Fruit fly (Drosophila melanogaster) whole organism, embryonic: ENCODE measurements around the gene ver.
A peak's percentile ranks its signal among the peaks of the same experiment; 100 is the strongest.

Experiments
- Asciz ChIP-seq: fragments of 200-800 bp; sonication (Bioruptor generic); optimal IDR thresholded peaks from 2 replicates; lab custom pipeline; 2017; ENCODE audit warnings: missing biosample characterization, mild to moderate bottlenecking, missing genetic modification characterization, missing genetic modification reagents
- CG1024 ChIP-seq: fragments of 200-800 bp; sonication (Bioruptor generic); IDR thresholded peaks from 2 replicates; pipeline ENCODE4 v1.3.6; 2022; ENCODE audit warnings: missing biosample characterization, missing genetic modification characterization
- CG10431 ChIP-seq: fragments of 200-800 bp; sonication (Bioruptor generic); optimal IDR thresholded peaks from 3 replicates; lab custom pipeline; 2018; ENCODE audit warnings: missing biosample characterization, mild to moderate bottlenecking, missing genetic modification characterization
- CG10654 ChIP-seq: fragments of 200-800 bp; sonication (Bioruptor generic); optimal IDR thresholded peaks from 2 replicates; lab custom pipeline; 2016; ENCODE audit warnings: missing biosample characterization, missing genetic modification characterization
- CG10979 ChIP-seq: fragments of 200-800 bp; sonication (Bioruptor generic); optimal IDR thresholded peaks from 2 replicates; lab custom pipeline; 2018; ENCODE audit warnings: missing biosample characterization, mild to moderate bottlenecking, missing genetic modification characterization, moderate library complexity
- CG11695 ChIP-seq: fragments of 200-800 bp; sonication (Bioruptor generic); IDR thresholded peaks from 3 replicates; pipeline ENCODE4 v1.3.6; 2022; ENCODE audit warnings: missing biosample characterization, missing genetic modification characterization
- CG12071 ChIP-seq: fragments of 200-800 bp; sonication (Bioruptor generic); optimal IDR thresholded peaks from 3 replicates; lab custom pipeline; 2018; ENCODE audit warnings: missing biosample characterization, mild to moderate bottlenecking, missing genetic modification characterization
- CG12155 ChIP-seq: fragments of 200-800 bp; sonication (Bioruptor generic); optimal IDR thresholded peaks from 3 replicates; lab custom pipeline; 2016; ENCODE audit warnings: missing biosample characterization, missing genetic modification characterization
- CG13123 ChIP-seq: fragments of 200-800 bp; sonication (Bioruptor generic); optimal IDR thresholded peaks from 2 replicates; lab custom pipeline; 2016; ENCODE audit warnings: missing biosample characterization, missing genetic modification characterization
- CG16813 ChIP-seq: fragments of 200-800 bp; sonication (Bioruptor generic); IDR thresholded peaks from 3 replicates; pipeline ENCODE4 v1.3.6; 2022; ENCODE audit warnings: missing biosample characterization, missing genetic modification characterization; ENCODE audit not compliant: partially characterized antibody
- CG17912 ChIP-seq: fragments of 200-800 bp; sonication (Bioruptor generic); optimal IDR thresholded peaks from 2 replicates; lab custom pipeline; 2018; ENCODE audit warnings: missing biosample characterization, mild to moderate bottlenecking, missing genetic modification characterization
- CG18262 ChIP-seq: fragments of 200-800 bp; optimal IDR thresholded peaks from 3 replicates; lab custom pipeline; 2019; ENCODE audit warnings: missing biosample characterization, mild to moderate bottlenecking, missing genetic modification characterization, moderate library complexity
- CG2129 ChIP-seq: fragments of 200-800 bp; sonication (Bioruptor generic); IDR thresholded peaks from 2 replicates; pipeline ENCODE4 v1.3.6; 2022; ENCODE audit warnings: missing biosample characterization, missing genetic modification characterization; ENCODE audit not compliant: partially characterized antibody
- CG2889 ChIP-seq: fragments of 200-800 bp; sonication (Bioruptor generic); IDR thresholded peaks from 3 replicates; pipeline ENCODE4 v1.3.6; 2022; ENCODE audit warnings: missing biosample characterization, missing genetic modification characterization
- CG30020 ChIP-seq: fragments of 200-800 bp; optimal IDR thresholded peaks from 2 replicates; lab custom pipeline; 2019; ENCODE audit warnings: missing biosample characterization, mild to moderate bottlenecking, missing genetic modification characterization, moderate library complexity
- CG32532 ChIP-seq: fragments of 200-800 bp; sonication (Bioruptor generic); IDR thresholded peaks from 2 replicates; pipeline ENCODE4 v1.3.6; 2022; ENCODE audit warnings: missing biosample characterization, missing genetic modification characterization
- CG34422 ChIP-seq: fragments of 200-800 bp; sonication (Bioruptor generic); IDR thresholded peaks from 3 replicates; pipeline ENCODE4 v1.3.6; 2022; ENCODE audit warnings: missing biosample characterization, missing genetic modification characterization
- CG3847 ChIP-seq: fragments of 200-800 bp; sonication (Bioruptor generic); IDR thresholded peaks from 2 replicates; pipeline ENCODE4 v1.3.6; 2022; ENCODE audit warnings: missing biosample characterization, missing genetic modification characterization
- CG4328 ChIP-seq: fragments of 200-800 bp; sonication (Bioruptor generic); optimal IDR thresholded peaks from 3 replicates; lab custom pipeline; 2017; ENCODE audit warnings: missing biosample characterization, missing genetic modification reagents, missing genetic modification characterization
- CG43689 ChIP-seq: fragments of 200-800 bp; sonication (Bioruptor generic); IDR thresholded peaks from 2 replicates; pipeline ENCODE4 v1.3.6; 2022; ENCODE audit warnings: missing biosample characterization, missing genetic modification characterization
- CG6654 ChIP-seq: fragments of 200-800 bp; sonication (Bioruptor generic); optimal IDR thresholded peaks from 2 replicates; lab custom pipeline; 2017; ENCODE audit warnings: missing biosample characterization, mild to moderate bottlenecking, missing genetic modification characterization
- CG7372 ChIP-seq: fragments of 200-800 bp; sonication (Bioruptor generic); IDR thresholded peaks from 2 replicates; pipeline ENCODE4 v1.3.6; 2022; ENCODE audit warnings: missing biosample characterization, missing genetic modification characterization
- CG8359 ChIP-seq: fragments of 200-800 bp; sonication (Bioruptor generic); optimal IDR thresholded peaks from 2 replicates; lab custom pipeline; 2017; ENCODE audit warnings: missing biosample characterization, mild to moderate bottlenecking, missing genetic modification characterization, borderline replicate concordance
- CG9876 ChIP-seq: fragments of 200-800 bp; sonication (Bioruptor generic); optimal IDR thresholded peaks from 2 replicates; lab custom pipeline; 2016; ENCODE audit warnings: missing biosample characterization, missing genetic modification characterization
- CkIIα-i1 ChIP-seq: fragments of 200-800 bp; sonication (Bioruptor generic); IDR thresholded peaks from 2 replicates; pipeline ENCODE4 v1.3.6; 2022; ENCODE audit warnings: missing biosample characterization, missing genetic modification characterization
- Doc2 ChIP-seq: fragments of 200-800 bp; sonication (Bioruptor generic); IDR thresholded peaks from 2 replicates; pipeline ENCODE4 v1.3.6; 2022; ENCODE audit warnings: missing biosample characterization, missing genetic modification characterization
- E2f2 ChIP-seq: fragments of 200-800 bp; sonication (Bioruptor generic); IDR thresholded peaks from 2 replicates; pipeline ENCODE4 v1.3.6; 2022; ENCODE audit warnings: missing biosample characterization, missing genetic modification characterization
- Ets65A ChIP-seq: fragments of 200-800 bp; sonication (Bioruptor generic); peaks from one replicate; lab custom pipeline; 2016; ENCODE audit warnings: missing biosample characterization, missing genetic modification characterization
- Hr39 ChIP-seq: fragments of >200 bp; optimal IDR thresholded peaks from 2 replicates; lab custom pipeline; 2017
- NC2β ChIP-seq: fragments of 200-800 bp; sonication (Bioruptor generic); optimal IDR thresholded peaks from 2 replicates; lab custom pipeline; 2016; ENCODE audit warnings: missing biosample characterization, missing genetic modification characterization
- Nf-YC ChIP-seq: fragments of 200-800 bp; optimal IDR thresholded peaks from 3 replicates; lab custom pipeline; 2019; ENCODE audit warnings: missing biosample characterization, mild to moderate bottlenecking, missing genetic modification characterization, moderate library complexity
- Sin3A ChIP-seq: fragments of >200 bp; optimal IDR thresholded peaks from 2 replicates; lab custom pipeline; 2018
- Usf ChIP-seq: fragments of 200-800 bp; sonication (Bioruptor generic); optimal IDR thresholded peaks from 2 replicates; lab custom pipeline; 2017; ENCODE audit warnings: missing genotype, missing biosample characterization, missing genetic modification characterization
- YL-1 ChIP-seq: fragments of 200-800 bp; sonication (Bioruptor generic); optimal IDR thresholded peaks from 3 replicates; lab custom pipeline; 2017; ENCODE audit warnings: missing biosample characterization, mild to moderate bottlenecking, missing genetic modification characterization
- ato ChIP-seq: fragments of 200-800 bp; sonication (Bioruptor generic); IDR thresholded peaks from 2 replicates; pipeline ENCODE4 v1.3.6; 2022; ENCODE audit warnings: missing biosample characterization, missing genetic modification characterization; ENCODE audit not compliant: partially characterized antibody
- bigmax ChIP-seq: fragments of 200-800 bp; sonication (Bioruptor generic); optimal IDR thresholded peaks from 2 replicates; lab custom pipeline; 2018; ENCODE audit warnings: missing biosample characterization, mild to moderate bottlenecking, missing genetic modification characterization
- bowl ChIP-seq: fragments of 200-800 bp; sonication (Bioruptor generic); IDR thresholded peaks from 2 replicates; pipeline ENCODE4 v1.3.6; 2022; ENCODE audit warnings: missing biosample characterization, missing genetic modification characterization
- chif ChIP-seq, 2 experiments: fragments of 200-800 bp; sonication (Bioruptor generic); optimal IDR thresholded peaks; 3 replicates each; lab custom pipeline; 2016; ENCODE audit warnings: missing biosample characterization in 2 of 2, missing genetic modification characterization in 2 of 2
- esg ChIP-seq: fragments of 200-800 bp; sonication (Bioruptor generic); conservative IDR thresholded peaks from 2 replicates; pipeline ENCODE4 v1.3.6; 2022; ENCODE audit warnings: missing biosample characterization, missing genetic modification characterization
- fd3F ChIP-seq: fragments of 200-800 bp; sonication (Bioruptor generic); optimal IDR thresholded peaks from 2 replicates; lab custom pipeline; 2018; ENCODE audit warnings: missing biosample characterization, mild to moderate bottlenecking, missing genetic modification characterization, moderate library complexity
- jigr1 ChIP-seq: fragments of 200-800 bp; sonication (Bioruptor generic); IDR thresholded peaks from 3 replicates; pipeline ENCODE4 v1.3.6; 2022; ENCODE audit warnings: missing biosample characterization, missing genetic modification characterization
- kah ChIP-seq: fragments of 200-800 bp; sonication (Bioruptor generic); optimal IDR thresholded peaks from 2 replicates; lab custom pipeline; 2018; ENCODE audit warnings: missing biosample characterization, mild to moderate bottlenecking, missing genetic modification characterization
- nau ChIP-seq: fragments of 200-800 bp; sonication (Bioruptor generic); optimal IDR thresholded peaks from 3 replicates; lab custom pipeline; 2017; ENCODE audit warnings: missing biosample characterization, mild to moderate bottlenecking, missing genetic modification characterization, missing genetic modification reagents
- run ChIP-seq: fragments of 200-800 bp; sonication (Bioruptor generic); optimal IDR thresholded peaks from 3 replicates; lab custom pipeline; 2018; ENCODE audit warnings: missing biosample characterization, mild to moderate bottlenecking, missing genetic modification characterization
- sim ChIP-seq: fragments of 200-800 bp; sonication (Bioruptor generic); IDR thresholded peaks from 2 replicates; pipeline ENCODE4 v1.3.6; 2022; ENCODE audit warnings: missing biosample characterization, missing genetic modification characterization
- sob ChIP-seq: fragments of 200-800 bp; sonication (Bioruptor generic); IDR thresholded peaks from 2 replicates; pipeline ENCODE4 v1.3.6; 2022; ENCODE audit warnings: missing biosample characterization, missing genetic modification characterization
- stwl ChIP-seq: fragments of 200-800 bp; sonication (Bioruptor generic); optimal IDR thresholded peaks from 3 replicates; lab custom pipeline; 2018; ENCODE audit warnings: missing biosample characterization, mild to moderate bottlenecking, missing genetic modification characterization, moderate library complexity
- trem ChIP-seq: fragments of 200-800 bp; optimal IDR thresholded peaks from 3 replicates; lab custom pipeline; 2019; ENCODE audit warnings: missing biosample characterization, mild to moderate bottlenecking, missing genetic modification characterization, moderate library complexity
- trh ChIP-seq: fragments of 200-800 bp; sonication (Bioruptor generic); optimal IDR thresholded peaks from 2 replicates; lab custom pipeline; 2016; ENCODE audit warnings: missing biosample characterization, missing genetic modification characterization
- zen ChIP-seq: fragments of 200-800 bp; sonication (Bioruptor generic); optimal IDR thresholded peaks from 3 replicates; lab custom pipeline; 2018; ENCODE audit warnings: missing biosample characterization, mild to moderate bottlenecking, missing genetic modification characterization, moderate library complexity
- zfh1 ChIP-seq: fragments of 200-800 bp; sonication (Bioruptor generic); IDR thresholded peaks from 3 replicates; pipeline ENCODE4 v1.3.6; 2022; ENCODE audit warnings: missing biosample characterization, missing genetic modification characterization

Gene ver

dm6 chr3L:12526433-12527113, 2.8 kb downstream of the ver start, which contains the start of gene eIF2beta (continued):
- TF ChIP-seq trh (GFP tag; lab: Kevin White, UChicago): no peak
- TF ChIP-seq CG10431 (GFP tag; lab: Kevin White, UChicago): peak; percentile 68
- TF ChIP-seq chif (GFP tag; optimal IDR thresholded peaks at IDR 0.05; lab: Kevin White, UChicago): peak; percentile 9 to 30
- peak; percentile 85; the same call in 1 of the 3 replicates for TF ChIP-seq CG34422 (GFP tag; lab: Robert Waterston, UW)
- peak; percentile 3 for TF ChIP-seq NC2β (GFP tag; lab: Kevin White, UChicago)
- TF ChIP-seq CG3847 (GFP tag; lab: Robert Waterston, UW): no peak
- TF ChIP-seq zfh1 (GFP tag; lab: Robert Waterston, UW): no peak
- no peak for TF ChIP-seq zen
- peak; percentile 41 for TF ChIP-seq Nf-YC
- TF ChIP-seq CG30020 (tag; lab: Kevin White, UChicago): peak; percentile 35
- no peak for TF ChIP-seq sob (GFP tag; lab: Robert Waterston, UW)
- TF ChIP-seq CG10979 (tag; lab: Kevin White, UChicago): peak; percentile 47
- TF ChIP-seq run (tag; lab: Kevin White, UChicago): no peak
- no peak for TF ChIP-seq CG43689 (GFP tag; lab: Robert Waterston, UW)
- peak; percentile 30 for TF ChIP-seq CG6654 (GFP tag; lab: Kevin White, UChicago)
- no peak for TF ChIP-seq CG16813 (GFP tag; lab: Robert Waterston, UW)
- no peak for TF ChIP-seq CG10654
- peak; percentile 49 for TF ChIP-seq CG17912
- peak; percentile 97 for TF ChIP-seq YL-1 (GFP tag; lab: Kevin White, UChicago)
- no peak for TF ChIP-seq ato (GFP tag; lab: Robert Waterston, UW)
- TF ChIP-seq bigmax (GFP tag; lab: Kevin White, UChicago): peak; percentile 100
- TF ChIP-seq nau (GFP tag; lab: Kevin White, UChicago): peak; percentile 38
- TF ChIP-seq trem (tag; lab: Kevin White, UChicago): peak; percentile 80
- no peak for TF ChIP-seq CG9876 (GFP tag; lab: Kevin White, UChicago)
- peak; percentile 66 for TF ChIP-seq CG12071
- TF ChIP-seq CkIIα-i1 (GFP tag; lab: Robert Waterston, UW): no peak
- TF ChIP-seq Ets65A: no peak
- no peak for TF ChIP-seq CG11695
- TF ChIP-seq CG1024 (GFP tag; lab: Robert Waterston, UW): no peak
- TF ChIP-seq CG13123 (GFP tag; lab: Kevin White, UChicago): no peak
- peak; percentile 46 for TF ChIP-seq stwl (tag; lab: Kevin White, UChicago)
- peak; percentile 74 for TF ChIP-seq Asciz
- 0 out of 2 replicates have a peak, but pooled peaks have one; percentile 8 for TF ChIP-seq sim (GFP tag; lab: Robert Waterston, UW)
- TF ChIP-seq E2f2 (GFP tag; lab: Robert Waterston, UW): peak; percentile 20; the same call in 1 of the 2 replicates
- TF ChIP-seq CG12155: no peak
- TF ChIP-seq CG2889 (GFP tag; lab: Robert Waterston, UW): no peak
- TF ChIP-seq CG7372 (GFP tag; lab: Robert Waterston, UW): no peak
- TF ChIP-seq fd3F (GFP tag; lab: Kevin White, UChicago): no peak
- peak; percentile 55 for TF ChIP-seq Sin3A (lab: Kevin White, UChicago)
- no peak for TF ChIP-seq CG2129 (GFP tag; lab: Robert Waterston, UW)
- peak; percentile 20; the same call in 1 of the 2 replicates for TF ChIP-seq CG32532 (GFP tag; lab: Robert Waterston, UW)
- no peak for TF ChIP-seq esg (GFP tag; lab: Robert Waterston, UW)
- TF ChIP-seq kah (GFP tag; lab: Kevin White, UChicago): peak; percentile 43
- TF ChIP-seq jigr1 (GFP tag; lab: Robert Waterston, UW): no peak
- 0 out of 2 replicates have a peak, but pooled peaks have one; percentile 8 for TF ChIP-seq bowl (GFP tag; lab: Robert Waterston, UW)
- no peak for TF ChIP-seq Doc2
- TF ChIP-seq Hr39: no peak
- no peak for TF ChIP-seq Usf (GFP tag; lab: Kevin White, UChicago)
- no peak for TF ChIP-seq CG8359
- peak; percentile 53 for TF ChIP-seq CG18262
- TF ChIP-seq CG4328: no peak
